Worm (Caenorhabditis elegans) whole organism, L4 larva: ENCODE measurements around the gene C50E3.5.

Experiments
- Y75B8A.6 ChIP-seq: fragments of 200-800 bp; sonication (Bioruptor generic); IDR thresholded peaks from 2 replicates; pipeline ENCODE4 v1.3.6; 2022; ENCODE audit warnings: missing genetic modification reagents, missing genetic modification characterization, missing compliant biosample characterization
- nhr-77 ChIP-seq: fragments of 150-350 bp; optimal IDR thresholded peaks from 2 replicates; lab custom pipeline; 2014; ENCODE audit warnings: missing biosample characterization, missing genetic modification characterization
- saeg-2 ChIP-seq: fragments of 200-800 bp; sonication (Bioruptor generic); IDR thresholded peaks from 2 replicates; pipeline ENCODE4 v1.3.6; 2022; ENCODE audit warnings: missing genetic modification reagents, missing genetic modification characterization, missing compliant biosample characterization
- tag-97 ChIP-seq: fragments of 200-800 bp; sonication (Bioruptor generic); IDR thresholded peaks from 2 replicates; pipeline ENCODE4 v1.3.6; 2022; ENCODE audit warnings: missing genetic modification characterization, missing compliant biosample characterization

ce11 chrV:7641718-7642117, 53.9 kb downstream of the C50E3.5 start:
- TF ChIP-seq Y75B8A.6 (GFP tag; lab: Robert Waterston, UW) (no peak), nhr-77 (tag; lab: Kevin White, UChicago) (no peak), saeg-2 (no peak), tag-97 (GFP tag; lab: Robert Waterston, UW) (no peak)
